Worm (Caenorhabditis elegans): ENCODE data around the gene tmbi-4.

Gene tmbi-4

DNA sequence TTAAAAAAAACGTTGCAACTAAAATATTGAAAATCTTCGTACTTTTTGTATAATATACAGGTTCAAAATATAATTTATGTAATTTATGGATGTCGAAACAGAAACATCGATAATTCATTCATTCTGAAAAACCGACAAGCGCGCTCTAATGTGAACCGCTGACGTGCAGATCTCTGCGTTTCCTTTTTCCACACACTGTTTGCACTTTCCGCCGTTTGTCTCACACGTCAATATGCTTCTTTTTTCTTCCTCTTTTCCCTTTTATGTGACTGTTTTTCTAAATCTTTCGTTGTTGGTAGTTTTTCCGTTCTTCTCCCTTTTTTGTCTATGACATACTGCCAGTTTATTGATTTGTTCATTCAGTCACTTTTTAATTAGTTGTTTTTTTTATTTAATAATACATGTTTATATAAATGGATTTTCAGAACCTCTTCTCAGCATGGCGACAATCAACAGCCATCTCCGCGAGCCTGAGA is at the start of gene tmbi-4 (continued):
- TF ChIP-seq Y48G9A.11 (GFP tag; IDR thresholded peaks at IDR 0.05) (no peak), rbr-2 (tag; optimal IDR thresholded peaks at IDR 0.05) (peak; percentile 30), nhr-77 (tag; optimal IDR thresholded peaks at IDR 0.05) (peak; percentile 21), fos-1 (tag; optimal IDR thresholded peaks at IDR 0.05) (no peak), dmd-6 (GFP tag; IDR thresholded peaks at IDR 0.05) (peak; percentile 47), lin-29 (GFP tag; IDR thresholded peaks at IDR 0.05) (no peak), fkh-10 (GFP tag; optimal IDR thresholded peaks at IDR 0.05) (peak; percentile 23), dpl-1 (GFP tag; optimal IDR thresholded peaks at IDR 0.05) (peak; percentile 24), nhr-111 (GFP tag; optimal IDR thresholded peaks at IDR 0.05) (no peak), hif-1 (tag; optimal IDR thresholded peaks at IDR 0.05) (peak in 1 of 2 experiments; percentile 50), nhr-6 (tag; optimal IDR thresholded peaks at IDR 0.05) (peak; percentile 40), lin-39 (tag; optimal IDR thresholded peaks at IDR 0.05) (no peak), F26F4.8 (GFP tag; conservative IDR thresholded peaks at IDR 0.05) (no peak), hlh-11 (tag; optimal IDR thresholded peaks at IDR 0.05) (peak; percentile 77), nhr-28 (tag; optimal IDR thresholded peaks at IDR 0.05) (peak; percentile 67), pha-4 (GFP tag; IDR thresholded peaks at IDR 0.05) (no peak), pha-4 (tag; optimal IDR thresholded peaks at IDR 0.05) (peak; percentile 69), hlh-30 (tag; optimal IDR thresholded peaks at IDR 0.05; ENCODE audit: insufficient read depth) (peak; percentile 87), F44E2.7 (GFP tag; IDR thresholded peaks at IDR 0.05) (no peak), mxl-2 (GFP tag; conservative IDR thresholded peaks at IDR 0.05) (no peak), Y5F2A.4 (GFP tag; optimal IDR thresholded peaks at IDR 0.05) (no peak), snpc-4 (tag; optimal IDR thresholded peaks at IDR 0.05) (no peak), lsy-2 (tag; optimal IDR thresholded peaks at IDR 0.05) (peak in 1 of 2 experiments; percentile 67), ama-1 (optimal IDR thresholded peaks at IDR 0.05) (no peak), gei-8 (GFP tag; optimal IDR thresholded peaks at IDR 0.05) (no peak), zfp-3 (GFP tag; conservative IDR thresholded peaks at IDR 0.05) (no peak), ceh-28 (tag; optimal IDR thresholded peaks at IDR 0.05) (no peak)

DNA sequence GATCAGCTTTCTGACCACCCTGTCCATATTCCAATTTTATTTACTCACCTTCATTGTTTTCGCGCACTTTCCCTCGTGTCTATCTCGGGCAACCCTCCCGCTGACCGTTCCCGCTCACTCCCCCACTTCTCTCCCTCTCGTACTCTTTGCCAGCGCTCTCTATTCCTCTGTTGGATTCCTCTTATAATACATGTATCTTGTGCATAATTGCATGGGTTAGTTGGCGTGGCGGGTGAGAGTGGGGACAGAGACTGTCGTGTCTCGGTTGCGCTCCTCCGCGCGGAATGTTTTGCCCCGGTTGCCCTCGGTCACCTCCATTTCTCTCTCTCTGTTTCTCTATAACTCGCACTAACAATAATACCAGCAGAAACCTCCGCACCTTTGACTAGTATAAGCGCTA is 48.3 kb upstream of the tmbi-4 start:
- TF ChIP-seq mxl-3 (GFP tag; optimal IDR thresholded peaks at IDR 0.05) (peak; percentile 17), hlh-11 (tag; optimal IDR thresholded peaks at IDR 0.05) (peak; percentile 20), daf-19 (GFP tag; conservative IDR thresholded peaks at IDR 0.05) (no peak), dve-1 (tag; optimal IDR thresholded peaks at IDR 0.05; ENCODE audit: insufficient read depth) (peak; percentile 38), hlh-30 (tag; optimal IDR thresholded peaks at IDR 0.05; ENCODE audit: insufficient read depth) (peak; percentile 56), daf-16 (GFP tag; optimal IDR thresholded peaks at IDR 0.05) (no peak), daf-16 (tag; optimal IDR thresholded peaks at IDR 0.05) (peak; percentile 30), mep-1 (tag; optimal IDR thresholded peaks at IDR 0.05) (peak; percentile 12), hmg-1.1 (GFP tag; IDR thresholded peaks at IDR 0.05) (no peak), nhr-28 (tag; optimal IDR thresholded peaks at IDR 0.05) (peak; percentile 10), mes-2 (tag; optimal IDR thresholded peaks at IDR 0.05; ENCODE audit: poor library complexity, severe bottlenecking) (peak; percentile 19), egl-43 (GFP tag; IDR thresholded peaks at IDR 0.05) (peak; percentile 43; the same call in 1 of the 2 replicates), php-3 (GFP tag; IDR thresholded peaks at IDR 0.05) (no peak), ama-1 (optimal IDR thresholded peaks at IDR 0.05) (no peak), set-16 (GFP tag; IDR thresholded peaks at IDR 0.05) (peak; percentile 42; the same call in 1 of the 2 replicates), madf-9 (GFP tag; conservative IDR thresholded peaks at IDR 0.05) (peak; percentile 65; the same call in 1 of the 2 replicates)

DNA sequence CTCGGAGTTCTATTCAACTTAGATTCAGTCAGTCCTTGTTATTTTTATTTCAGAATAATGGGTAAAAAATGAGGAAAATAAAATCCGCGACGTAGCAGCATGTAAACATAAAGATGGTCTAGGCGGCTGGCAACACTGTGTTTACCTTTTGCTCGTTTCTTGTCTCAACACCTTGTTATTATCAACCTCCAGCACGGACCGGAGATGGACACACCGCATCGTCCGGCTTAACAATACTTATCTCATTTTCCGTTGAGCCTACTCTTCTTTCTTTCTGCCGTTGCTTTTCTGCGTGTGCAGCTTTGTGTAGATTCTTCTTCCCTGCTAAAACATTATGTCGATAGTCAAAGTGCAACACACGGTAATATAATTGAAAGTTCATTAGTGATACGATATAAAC is 47.4 kb upstream of the tmbi-4 start:
- TF ChIP-seq lin-15B (tag; optimal IDR thresholded peaks at IDR 0.05) (no peak), daf-16 (GFP tag; optimal IDR thresholded peaks at IDR 0.05) (no peak), daf-16 (tag; optimal IDR thresholded peaks at IDR 0.05) (peak; percentile 49), mes-2 (tag; optimal IDR thresholded peaks at IDR 0.05; ENCODE audit: poor library complexity, severe bottlenecking) (peak; percentile 29), spr-1 (tag; optimal IDR thresholded peaks at IDR 0.05) (no peak), F10B5.3 (tag; optimal IDR thresholded peaks at IDR 0.05) (no peak)

All from whole organism, L4 larva.